Worm (Caenorhabditis elegans): ENCODE measurements around the gene lad-2.

lad-2 gene

DNA sequence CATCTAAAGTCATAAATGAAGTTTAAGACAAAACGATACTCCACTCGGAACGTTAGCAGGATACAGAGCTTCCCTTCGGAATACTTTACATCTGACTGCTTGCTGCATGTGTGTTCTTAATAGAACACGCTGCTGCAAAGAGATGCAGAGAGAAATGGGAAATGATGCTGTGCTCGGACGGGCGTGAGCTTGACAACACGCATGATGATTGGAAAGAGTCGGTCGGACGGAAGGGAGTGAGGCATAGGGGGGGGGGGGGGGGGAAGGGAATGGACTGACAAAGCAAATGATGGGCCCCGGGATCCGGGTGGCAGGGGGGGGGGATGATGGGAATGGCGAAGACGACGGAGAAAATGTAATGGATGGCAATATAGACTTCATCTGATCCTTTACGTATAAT, 19.0 kb upstream of the lad-2 start (continued):
- no peak for TF ChIP-seq snu-23 (GFP tag; optimal IDR thresholded peaks at IDR 0.05)
- TF ChIP-seq aly-2 (tag; optimal IDR thresholded peaks at IDR 0.05) = no peak
- no peak for TF ChIP-seq snpc-4 (tag; optimal IDR thresholded peaks at IDR 0.05)
- no peak for TF ChIP-seq nhr-28 (tag; optimal IDR thresholded peaks at IDR 0.05)
- TF ChIP-seq irx-1 (tag; optimal IDR thresholded peaks at IDR 0.05) = no peak
- TF ChIP-seq ets-5 (GFP tag; IDR thresholded peaks at IDR 0.05) = no peak
- TF ChIP-seq unc-30 (tag; optimal IDR thresholded peaks at IDR 0.05) = no peak
- no peak for TF ChIP-seq fkh-10 (GFP tag; optimal IDR thresholded peaks at IDR 0.05)
- no peak for TF ChIP-seq hlh-4 (tag; optimal IDR thresholded peaks at IDR 0.05)
- no peak for TF ChIP-seq lin-35 (GFP tag; optimal IDR thresholded peaks at IDR 0.05)
- TF ChIP-seq zip-4 (GFP tag; optimal IDR thresholded peaks at IDR 0.05) = no peak
- no peak for TF ChIP-seq ama-1 (optimal IDR thresholded peaks at IDR 0.05)
- no peak for TF ChIP-seq aha-1 (tag; optimal IDR thresholded peaks at IDR 0.05)
- no peak for TF ChIP-seq swsn-7 (tag; optimal IDR thresholded peaks at IDR 0.05)
- TF ChIP-seq nhr-19 (GFP tag; conservative IDR thresholded peaks at IDR 0.05) = no peak

DNA sequence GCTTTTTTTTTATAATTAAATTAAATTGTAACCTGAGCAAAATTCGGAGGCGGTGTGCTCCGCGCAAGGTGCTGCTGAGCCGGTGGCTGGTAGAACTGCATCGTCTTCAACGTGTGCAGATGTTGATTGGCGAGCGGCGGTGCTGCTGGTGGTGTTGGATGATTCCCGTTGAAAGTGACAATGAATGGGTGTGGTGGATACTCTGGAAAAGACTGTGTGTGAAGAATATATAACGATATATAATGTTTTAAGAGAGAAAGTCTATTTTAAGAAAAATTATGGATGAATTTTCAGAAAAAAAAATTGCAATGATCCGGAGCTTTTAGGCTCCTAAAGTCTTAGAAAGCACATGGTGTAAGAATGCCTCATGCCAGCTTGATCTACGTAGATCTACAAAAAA, 17.1 kb upstream of the lad-2 start, which contains the start of gene Y54G2A.26:
TSS of gene Y54G2A.26 (minus strand) at position 101 of the 400 bp plus-strand sequence.
- no peak for TF ChIP-seq Y116A8C.19 (tag; optimal IDR thresholded peaks at IDR 0.05; ENCODE audit: borderline replicate concordance)
- TF ChIP-seq nhr-84 (tag; optimal IDR thresholded peaks at IDR 0.05) = no peak
- TF ChIP-seq unc-98 (GFP tag; IDR thresholded peaks at IDR 0.05) = no peak

DNA sequence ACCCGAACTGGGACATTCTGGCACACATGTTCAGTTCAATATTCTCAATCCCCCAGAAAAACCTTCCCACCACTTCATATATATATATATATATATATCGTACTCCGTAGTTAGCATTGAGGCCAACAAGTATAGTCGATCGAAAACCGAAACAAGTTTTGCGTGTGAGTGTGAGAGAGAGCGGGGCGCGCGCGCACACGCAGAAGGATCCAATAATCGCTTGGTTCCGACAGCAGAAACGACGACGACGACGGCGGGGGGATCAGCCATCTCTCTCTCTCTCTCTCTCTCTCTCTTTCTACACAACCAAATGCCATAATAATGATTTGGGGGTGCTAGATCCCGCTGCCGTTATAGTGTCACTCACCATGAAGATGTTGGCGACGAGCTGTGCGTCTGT, 16.6 kb upstream of the lad-2 start:
- TF ChIP-seq lin-35 (GFP tag; optimal IDR thresholded peaks at IDR 0.05) (peak in 1 of 2 experiments; percentile 6), snu-23 (GFP tag; optimal IDR thresholded peaks at IDR 0.05) (peak; percentile 56), F16B12.6 (tag; optimal IDR thresholded peaks at IDR 0.05) (no peak), dsc-1 (tag; optimal IDR thresholded peaks at IDR 0.05) (peak; percentile 40), egl-13 (tag; optimal IDR thresholded peaks at IDR 0.05) (no peak), aly-2 (tag; optimal IDR thresholded peaks at IDR 0.05) (no peak), nhr-85 (tag) (peak; percentile 23), ceh-82 (tag; optimal IDR thresholded peaks at IDR 0.05) (peak in 1 of 3 experiments; percentile 9), nhr-71 (tag; optimal IDR thresholded peaks at IDR 0.05) (peak; percentile 7), nhr-47 (tag; optimal IDR thresholded peaks at IDR 0.05) (peak; percentile 2), fos-1 (tag; optimal IDR thresholded peaks at IDR 0.05) (no peak), lin-14 (GFP tag; optimal IDR thresholded peaks at IDR 0.05) (peak; percentile 31), blmp-1 (tag; optimal IDR thresholded peaks at IDR 0.05) (peak; percentile 59), nhr-11 (tag; optimal IDR thresholded peaks at IDR 0.05) (no peak), tbx-2 (tag; optimal IDR thresholded peaks at IDR 0.05) (no peak), nhr-19 (GFP tag; conservative IDR thresholded peaks at IDR 0.05) (peak; percentile 9; the same call in 1 of the 2 replicates)

DNA sequence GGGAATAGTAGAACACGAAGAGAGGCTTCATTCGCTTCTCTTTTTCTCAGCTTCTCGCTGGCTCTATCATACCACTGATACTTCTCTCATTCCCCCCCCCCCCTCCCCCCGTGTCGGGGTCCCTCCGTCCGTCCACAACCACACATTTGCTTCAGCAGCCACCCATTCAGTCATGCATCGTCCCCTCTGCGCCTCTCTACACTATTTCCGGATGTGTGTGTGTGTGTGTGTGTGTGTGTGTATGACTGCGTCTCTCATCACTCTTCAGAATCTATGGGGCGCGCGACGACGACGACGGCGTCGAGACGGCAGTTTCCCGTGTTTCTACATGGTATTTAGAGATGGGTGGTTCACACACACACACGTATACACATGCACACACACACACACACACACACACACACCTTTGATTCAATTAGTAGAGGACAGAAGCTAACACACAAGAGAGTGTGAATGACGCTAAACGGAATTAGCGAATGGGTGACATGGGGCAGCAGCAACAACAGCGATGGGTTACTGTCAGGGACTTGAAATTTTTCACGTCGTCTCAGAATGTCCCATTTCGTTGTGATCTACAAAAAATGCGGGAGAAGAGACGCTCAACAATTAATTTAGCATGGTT, 15.1 kb upstream of the lad-2 start:
- TF ChIP-seq nhr-90 (tag; optimal IDR thresholded peaks at IDR 0.05; ENCODE audit: poor library complexity) (no peak), mep-1 (tag; optimal IDR thresholded peaks at IDR 0.05) (peak; percentile 39), ces-1 (GFP tag; optimal IDR thresholded peaks at IDR 0.05) (no peak), nhr-11 (tag; optimal IDR thresholded peaks at IDR 0.05) (no peak), pag-3 (tag; optimal IDR thresholded peaks at IDR 0.05; ENCODE audit: borderline replicate concordance, insufficient read depth) (no peak), hlh-17 (GFP tag; optimal IDR thresholded peaks at IDR 0.05; ENCODE audit: borderline replicate concordance) (no peak), nhr-12 (tag; optimal IDR thresholded peaks at IDR 0.05) (no peak), ceh-8 (GFP tag; optimal IDR thresholded peaks at IDR 0.05) (peak; percentile 76), lin-35 (GFP tag; optimal IDR thresholded peaks at IDR 0.05) (peak; percentile 3 to 62), lir-3 (tag; optimal IDR thresholded peaks at IDR 0.05; ENCODE audit: poor library complexity) (peak; percentile 14), unc-98 (GFP tag; IDR thresholded peaks at IDR 0.05) (no peak), sox-4 (tag; optimal IDR thresholded peaks at IDR 0.05) (no peak), lin-39 (tag; optimal IDR thresholded peaks at IDR 0.05) (no peak), skn-1 (tag; optimal IDR thresholded peaks at IDR 0.05) (peak; percentile 50), nhr-19 (GFP tag; conservative IDR thresholded peaks at IDR 0.05) (peak; percentile 68), nhr-84 (tag; optimal IDR thresholded peaks at IDR 0.05) (no peak), zag-1 (tag; optimal IDR thresholded peaks at IDR 0.05) (no peak), unc-86 (tag; optimal IDR thresholded peaks at IDR 0.05) (peak; percentile 60), elt-3 (tag; optimal IDR thresholded peaks at IDR 0.05) (no peak), isw-1 (GFP tag; IDR thresholded peaks at IDR 0.05) (peak; percentile 53), unc-62 (GFP tag; optimal IDR thresholded peaks at IDR 0.05) (no peak), pax-3 (tag; optimal IDR thresholded peaks at IDR 0.05) (peak; percentile 78), jun-1 (tag; optimal IDR thresholded peaks at IDR 0.05) (no peak)

All from whole organism, L1 larva.